Fruit fly (Drosophila melanogaster) whole organism, wandering third instar larva: ENCODE measurements around the gene Myo95E.

Experiments used
- Abd-B ChIP-seq: fragments of >200 bp; optimal IDR thresholded peaks from 2 replicates; lab custom pipeline; 2017; ENCODE audit warnings: missing biosample characterization, missing genetic modification characterization
- Jra ChIP-seq: sonication (Bioruptor generic); optimal IDR thresholded peaks from 2 replicates; lab custom pipeline; 2016; ENCODE audit warnings: missing biosample characterization, missing genetic modification characterization
- Sp1 ChIP-seq: fragments of 200-800 bp; sonication (Bioruptor generic); optimal IDR thresholded peaks from 3 replicates; lab custom pipeline; 2019; ENCODE audit warnings: missing biosample characterization, mild to moderate bottlenecking, missing genetic modification characterization, moderate library complexity
- br ChIP-seq: fragments of 200-800 bp; sonication (Bioruptor generic); optimal IDR thresholded peaks from 2 replicates; lab custom pipeline; 2016; ENCODE audit warnings: missing biosample characterization, missing genetic modification characterization
- lola ChIP-seq: fragments of >200 bp; optimal IDR thresholded peaks from 2 replicates; lab custom pipeline; 2017; ENCODE audit warnings: missing biosample characterization, missing genetic modification characterization
- pan ChIP-seq: fragments of >200 bp; optimal IDR thresholded peaks from 2 replicates; lab custom pipeline; 2017
- psq ChIP-seq: fragments of 200-800 bp; sonication (Bioruptor generic); optimal IDR thresholded peaks from 3 replicates; lab custom pipeline; 2017; ENCODE audit warnings: missing biosample characterization, mild to moderate bottlenecking, missing genetic modification characterization, moderate library complexity
- sage ChIP-seq: fragments of 200-800 bp; sonication (Bioruptor generic); optimal IDR thresholded peaks from 2 replicates; lab custom pipeline; 2016; ENCODE audit warnings: missing biosample characterization, mild to moderate bottlenecking, missing genetic modification characterization
- tai ChIP-seq: sonication (Bioruptor generic); optimal IDR thresholded peaks from 2 replicates; lab custom pipeline; 2016; ENCODE audit warnings: missing biosample characterization, missing genetic modification characterization
- usp ChIP-seq: fragments of >200 bp; optimal IDR thresholded peaks from 2 replicates; lab custom pipeline; 2017; ENCODE audit warnings: missing biosample characterization, missing genetic modification characterization

- TF ChIP-seq sage (GFP tag; lab: Kevin White, UChicago) = no peak
- peak; percentile 27 for TF ChIP-seq br
- no peak for TF ChIP-seq tai
- TF ChIP-seq psq (GFP tag; lab: Kevin White, UChicago) = no peak
- TF ChIP-seq lola = no peak
- TF ChIP-seq Abd-B (GFP tag; lab: Kevin White, UChicago) = no peak
- TF ChIP-seq usp (GFP tag; lab: Kevin White, UChicago) = no peak
- TF ChIP-seq Jra (GFP tag; lab: Kevin White, UChicago) = no peak
- TF ChIP-seq pan = no peak
- peak; percentile 57 for TF ChIP-seq Sp1 (GFP tag; lab: Kevin White, UChicago)
Observed at dm6 chr3R:24143779-24144178, 17.5 kb downstream of the Myo95E start.
